Worm (Caenorhabditis elegans): ENCODE measurements around the gene twk-40.

ce11 chrIII:13527424-13528097, 35.3 kb upstream of the twk-40 start, which contains the start of gene lron-13:
- no peak for TF ChIP-seq bed-3 (GFP tag; optimal IDR thresholded peaks at IDR 0.05)
- TF ChIP-seq mep-1 (tag; optimal IDR thresholded peaks at IDR 0.05): no peak
- TF ChIP-seq nhr-237 (tag; optimal IDR thresholded peaks at IDR 0.05): no peak
- TF ChIP-seq ceh-43 (GFP tag; optimal IDR thresholded peaks at IDR 0.05): no peak
- TF ChIP-seq nhr-2 (tag; optimal IDR thresholded peaks at IDR 0.05): no peak
- no peak for TF ChIP-seq unc-39 (tag; optimal IDR thresholded peaks at IDR 0.05)
- TF ChIP-seq unc-62 (GFP tag; optimal IDR thresholded peaks at IDR 0.05): no peak
- no peak for TF ChIP-seq elt-1 (tag; optimal IDR thresholded peaks at IDR 0.05; ENCODE audit: borderline replicate concordance, insufficient read depth)
- TF ChIP-seq drap-1 (GFP tag; optimal IDR thresholded peaks at IDR 0.05): no peak
- no peak for TF ChIP-seq nhr-12 (tag; optimal IDR thresholded peaks at IDR 0.05)
- TF ChIP-seq lin-13 (tag; optimal IDR thresholded peaks at IDR 0.05): no peak
- no peak for TF ChIP-seq mls-2 (tag; optimal IDR thresholded peaks at IDR 0.05)
- TF ChIP-seq sptf-1 (tag; optimal IDR thresholded peaks at IDR 0.05): no peak
- TF ChIP-seq snpc-4 (tag; optimal IDR thresholded peaks at IDR 0.05): no peak

Measured in whole organism, mixed stage, embryonic.